Worm (Caenorhabditis elegans) whole organism, L3 larva: ENCODE measurements around the gene fbxb-88.

Experiments used
- aly-2 ChIP-seq: fragments of 150-350 bp; optimal IDR thresholded peaks from 2 replicates; lab custom pipeline; 2014; ENCODE audit warnings: missing biosample characterization, missing genetic modification characterization
- ama-1 ChIP-seq: fragments of 150-350 bp; optimal IDR thresholded peaks from 2 replicates; lab custom pipeline; 2018
- ceh-16 ChIP-seq: sonication (generic microtip); optimal IDR thresholded peaks from 2 replicates; lab custom pipeline; 2017; ENCODE audit warnings: missing biosample characterization, missing genetic modification characterization
- ceh-28 ChIP-seq: fragments of 150-350 bp; optimal IDR thresholded peaks from 2 replicates; lab custom pipeline; 2014; ENCODE audit warnings: missing biosample characterization, missing genetic modification reagents, missing genetic modification characterization
- elt-3 ChIP-seq, 3 experiments: fragments of 150-350 bp in 1 of 3; sonication (generic microtip) in 2 of 3; optimal IDR thresholded peaks; 2 replicates in 2 of 3; 4 replicates in 1 of 3; lab custom pipeline; 2014 to 2017; ENCODE audit warnings: missing biosample characterization in 3 of 3, missing genetic modification characterization in 3 of 3
- hmg-11 ChIP-seq: sonication (generic microtip); optimal IDR thresholded peaks from 2 replicates; lab custom pipeline; 2016; ENCODE audit warnings: missing genetic modification characterization, missing compliant biosample characterization
- lsy-12 ChIP-seq: sonication (generic microtip); optimal IDR thresholded peaks from 2 replicates; lab custom pipeline; 2016; ENCODE audit warnings: mild to moderate bottlenecking, missing genetic modification characterization, missing compliant biosample characterization
- nfya-1 ChIP-seq: sonication (generic microtip); optimal IDR thresholded peaks from 2 replicates; lab custom pipeline; 2017; ENCODE audit warnings: missing genetic modification characterization, mild to moderate bottlenecking, missing compliant biosample characterization, antibody characterized with exemption, moderate library complexity; ENCODE audit not compliant: insufficient read depth
- nhr-11 ChIP-seq: fragments of 150-350 bp; optimal IDR thresholded peaks from 2 replicates; lab custom pipeline; 2014; ENCODE audit warnings: missing biosample characterization, missing genetic modification characterization
- nhr-237 ChIP-seq: fragments of 150-350 bp; optimal IDR thresholded peaks from 2 replicates; lab custom pipeline; 2014; ENCODE audit warnings: missing biosample characterization, missing genetic modification characterization
- zag-1 ChIP-seq: fragments of 150-350 bp; optimal IDR thresholded peaks from 2 replicates; lab custom pipeline; 2014; ENCODE audit warnings: missing biosample characterization, missing genetic modification characterization

- TF ChIP-seq aly-2 (tag; lab: Kevin White, UChicago) (no peak), hmg-11 (tag; lab: Kevin White, UChicago) (no peak), lsy-12 (tag; lab: Kevin White, UChicago) (no peak), ceh-16 (tag; lab: Kevin White, UChicago) (no peak), nhr-11 (tag; lab: Kevin White, UChicago) (no peak), zag-1 (tag; lab: Kevin White, UChicago) (no peak), ama-1 (no peak), ceh-28 (no peak), nfya-1 (peak; percentile 41), nhr-237 (no peak), elt-3 (tag; optimal IDR thresholded peaks at IDR 0.05; lab: Kevin White, UChicago) (no peak)
These were observed 27.8 kb upstream of the fbxb-88 start for ce11 chrII:4855489-4855888.
